Fruit fly (Drosophila melanogaster): ENCODE data around the gene CG31380.

Gene CG31380

DNA sequence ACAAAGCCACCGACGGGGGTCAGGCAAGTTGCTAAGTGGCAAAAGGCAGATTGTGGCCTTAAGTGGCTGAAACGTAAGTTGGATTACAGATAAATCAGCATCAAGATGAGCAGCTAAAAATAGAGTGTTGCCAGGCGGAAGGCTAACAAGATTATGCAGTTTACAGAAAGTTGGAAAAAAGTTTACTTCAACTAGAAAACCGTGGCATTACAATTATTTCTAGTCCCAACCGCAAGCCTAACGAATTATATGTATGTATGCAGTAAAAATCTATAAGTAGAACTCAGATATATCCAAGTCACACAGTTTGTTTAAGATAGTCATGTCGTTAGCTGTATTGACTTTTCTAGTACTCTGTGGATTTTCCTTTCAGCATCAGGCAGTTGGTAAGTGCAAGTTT, 16.9 kb upstream of the CG31380 start, which contains the start of gene BG642167 (continued):
- TF ChIP-seq Sry-β (GFP tag; optimal IDR thresholded peaks at IDR 0.05) (no peak), wdn (GFP tag; IDR thresholded peaks at IDR 0.05) (no peak)

- TF ChIP-seq slbo (GFP tag; IDR thresholded peaks at IDR 0.05) (peak; percentile 10; the same call in 1 of the 2 replicates), pita (GFP tag; optimal IDR thresholded peaks at IDR 0.05) (no peak), Ets65A (GFP tag) (peak; percentile 91)
Observed at dm6 chr3R:25791807-25792206, 2.6 kb upstream of the CG31380 start.

- TF ChIP-seq CG11398 (GFP tag; optimal IDR thresholded peaks at IDR 0.05): no peak
- no peak for TF ChIP-seq CG32532 (GFP tag; IDR thresholded peaks at IDR 0.05)
- no peak for TF ChIP-seq twi (tag; optimal IDR thresholded peaks at IDR 0.05)
- no peak for TF ChIP-seq CG9817 (tag; optimal IDR thresholded peaks at IDR 0.05)
- no peak for TF ChIP-seq CG17568 (GFP tag; optimal IDR thresholded peaks at IDR 0.05)
- no peak for TF ChIP-seq lilli (GFP tag; optimal IDR thresholded peaks at IDR 0.05)
- TF ChIP-seq Drgx (GFP tag; IDR thresholded peaks at IDR 0.05): no peak
- TF ChIP-seq Mes4 (GFP tag; optimal IDR thresholded peaks at IDR 0.05): no peak
- no peak for TF ChIP-seq sens-2 (GFP tag; IDR thresholded peaks at IDR 0.05)
- TF ChIP-seq CG8478 (optimal IDR thresholded peaks at IDR 0.05): no peak
- TF ChIP-seq CG6854 (GFP tag; optimal IDR thresholded peaks at IDR 0.05): no peak
- TF ChIP-seq slp2 (GFP tag; optimal IDR thresholded peaks at IDR 0.05): no peak
- no peak for TF ChIP-seq run (tag; optimal IDR thresholded peaks at IDR 0.05)
- no peak for TF ChIP-seq jumu (GFP tag; optimal IDR thresholded peaks at IDR 0.05)
- TF ChIP-seq CG15479 (GFP tag; optimal IDR thresholded peaks at IDR 0.05): no peak
Observed at dm6 chr3R:25790371-25790770, 1.1 kb upstream of the CG31380 start, which contains the start of gene CG31093. CG31093 (minus strand) TSS chr3R:25790471.

DNA sequence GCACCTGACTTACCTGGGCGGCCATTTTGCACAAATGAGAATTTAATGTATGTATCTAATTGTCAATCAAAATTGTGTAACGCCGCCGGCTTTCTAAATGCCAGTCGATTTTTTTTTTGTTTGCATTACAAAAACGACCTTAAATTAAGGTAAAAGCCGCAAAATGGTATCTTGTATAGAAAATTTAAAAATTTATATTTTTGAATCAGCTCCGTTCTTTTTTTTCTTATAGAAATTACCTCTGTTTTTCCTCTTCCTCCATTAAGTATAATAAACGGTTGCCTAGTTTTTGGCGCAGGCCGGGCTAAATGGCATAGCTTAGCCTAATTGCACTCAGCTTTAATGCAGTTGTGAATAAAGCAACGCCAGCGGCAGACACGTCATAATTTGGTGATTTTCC, 2.1 kb downstream of the CG31380 start, which contains the start of gene CG4960:
Gene CG4960 (minus strand): TSS at position 101 of the 400 bp plus-strand sequence.
- TF ChIP-seq Hand (GFP tag; optimal IDR thresholded peaks at IDR 0.05): no peak
- no peak for TF ChIP-seq phol (tag; optimal IDR thresholded peaks at IDR 0.05)
- no peak for TF ChIP-seq Lhr (GFP tag; optimal IDR thresholded peaks at IDR 0.05)
- TF ChIP-seq CG4404 (GFP tag; IDR thresholded peaks at IDR 0.05): no peak
- TF ChIP-seq CG4617 (GFP tag; optimal IDR thresholded peaks at IDR 0.05; ENCODE audit: borderline replicate concordance): no peak
- TF ChIP-seq NC2β (GFP tag; optimal IDR thresholded peaks at IDR 0.05): no peak
- no peak for TF ChIP-seq dimm (GFP tag; IDR thresholded peaks at IDR 0.05)
- no peak for TF ChIP-seq CG31365 (tag; optimal IDR thresholded peaks at IDR 0.05)
- no peak for TF ChIP-seq CG6689 (GFP tag; IDR thresholded peaks at IDR 0.05)
- TF ChIP-seq CG3281 (GFP tag; optimal IDR thresholded peaks at IDR 0.05): no peak
- TF ChIP-seq CG14441 (GFP tag; IDR thresholded peaks at IDR 0.05): no peak
- TF ChIP-seq NFAT (GFP tag; IDR thresholded peaks at IDR 0.05): no peak
- TF ChIP-seq nerfin-1 (tag; optimal IDR thresholded peaks at IDR 0.05): no peak
- no peak for TF ChIP-seq hth (optimal IDR thresholded peaks at IDR 0.05)
- TF ChIP-seq Adf1 (GFP tag; IDR thresholded peaks at IDR 0.05): no peak
- no peak for TF ChIP-seq ranshi (GFP tag; IDR thresholded peaks at IDR 0.05)

- peak; percentile 30 for TF ChIP-seq Ets65A (GFP tag)
- TF ChIP-seq dysf (GFP tag; IDR thresholded peaks at IDR 0.05): no peak
- no peak for TF ChIP-seq CG33213 (GFP tag; optimal IDR thresholded peaks at IDR 0.05)
- peak; percentile 90 for TF ChIP-seq z (GFP tag; IDR thresholded peaks at IDR 0.05)
- peak; percentile 65 for TF ChIP-seq CG3163 (GFP tag; optimal IDR thresholded peaks at IDR 0.05)
- TF ChIP-seq Hr39 (optimal IDR thresholded peaks at IDR 0.05): no peak
- TF ChIP-seq emc (GFP tag; optimal IDR thresholded peaks at IDR 0.05): no peak
- peak; percentile 15 for TF ChIP-seq abd-A (tag; optimal IDR thresholded peaks at IDR 0.05)
- no peak for TF ChIP-seq Atf-2 (GFP tag; optimal IDR thresholded peaks at IDR 0.05)
- peak; percentile 16; the same call in 1 of the 2 replicates for TF ChIP-seq amos (GFP tag; IDR thresholded peaks at IDR 0.05; ENCODE audit: partially characterized antibody)
- TF ChIP-seq Trl (optimal IDR thresholded peaks at IDR 0.05): peak; percentile 45 to 88
- TF ChIP-seq Trl (GFP tag; optimal IDR thresholded peaks at IDR 0.05): no peak
Observed at dm6 chr3R:25782855-25783424, 6.3 kb downstream of the CG31380 start.

Measured in whole organism, embryonic.